Worm (Caenorhabditis elegans) whole organism, early embryonic: Measurements from ENCODE around the gene C26E6.1.
A peak's percentile ranks its signal among the peaks of the same experiment; 100 is the strongest.

ENCODE experiments used
- B0310.2 ChIP-seq: sonication (generic microtip); optimal IDR thresholded peaks from 2 replicates; lab custom pipeline; 2016; ENCODE audit warnings: mild to moderate bottlenecking, missing genetic modification characterization, missing compliant biosample characterization
- F13C5.2 ChIP-seq: sonication (generic microtip); optimal IDR thresholded peaks from 2 replicates; lab custom pipeline; 2017; ENCODE audit warnings: mild to moderate bottlenecking, missing genetic modification characterization, inconsistent platforms, missing compliant biosample characterization
- ama-1 ChIP-seq: fragments of 150-350 bp; optimal IDR thresholded peaks from 2 replicates; lab custom pipeline; 2014
- ceh-36 ChIP-seq: sonication (generic microtip); optimal IDR thresholded peaks from 2 replicates; lab custom pipeline; 2016; ENCODE audit warnings: missing genetic modification characterization, inconsistent platforms, missing compliant biosample characterization
- flt-1 ChIP-seq: fragments of 200-800 bp; sonication (Bioruptor generic); IDR thresholded peaks from 2 replicates; pipeline ENCODE4 v1.3.6; 2022; ENCODE audit warnings: missing genetic modification characterization, missing compliant biosample characterization
- hmbx-1 ChIP-seq: sonication (generic microtip); optimal IDR thresholded peaks from 2 replicates; lab custom pipeline; 2016; ENCODE audit warnings: mild to moderate bottlenecking, missing genetic modification characterization, missing compliant biosample characterization
- scrt-1 ChIP-seq: fragments of 200-800 bp; sonication (Bioruptor generic); IDR thresholded peaks from 2 replicates; pipeline ENCODE4 v1.3.6; 2022; ENCODE audit warnings: missing genetic modification characterization, missing compliant biosample characterization
- tbx-37 ChIP-seq: fragments of 200-800 bp; sonication (Bioruptor generic); conservative IDR thresholded peaks from 2 replicates; pipeline ENCODE4 v1.3.6; 2022; ENCODE audit warnings: missing genetic modification reagents, missing genetic modification characterization, missing compliant biosample characterization
- tra-4 ChIP-seq: sonication (generic microtip); optimal IDR thresholded peaks from 2 replicates; lab custom pipeline; 2017; ENCODE audit warnings: missing genetic modification characterization, missing compliant biosample characterization

DNA sequence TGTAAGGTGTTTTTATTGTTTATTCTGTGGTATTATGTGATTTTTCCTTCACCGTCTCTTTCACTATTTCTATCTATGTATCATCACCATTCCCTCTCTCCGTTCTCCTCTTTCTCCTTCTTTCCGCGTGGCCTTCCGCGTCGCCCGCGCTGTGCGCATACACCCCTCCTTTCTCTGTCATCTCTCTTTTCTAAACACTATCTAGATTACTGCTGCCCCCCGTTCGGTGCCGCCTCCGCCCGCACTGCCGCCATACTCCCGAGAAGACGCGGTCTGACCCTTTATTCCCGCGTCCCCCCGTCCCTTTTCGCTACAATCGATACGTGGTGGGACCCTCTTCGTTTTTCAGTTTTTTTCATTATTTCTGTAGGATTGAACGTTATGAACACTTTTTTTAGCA lies 8.0 kb upstream of the C26E6.1 start:
- TF ChIP-seq F13C5.2 (tag; lab: Kevin White, UChicago) (peak; percentile 28), hmbx-1 (no peak), tbx-37 (GFP tag; lab: Robert Waterston, UW) (no peak), B0310.2 (peak; percentile 21), scrt-1 (no peak), tra-4 (tag; lab: Kevin White, UChicago) (no peak), flt-1 (GFP tag; lab: Robert Waterston, UW) (0 out of 2 replicates have a peak, but pooled peaks have one; percentile 6), ceh-36 (no peak), ama-1 (no peak)
